Fruit fly (Drosophila melanogaster): Measurements from ENCODE around the gene CG11854.

Gene CG11854

DNA sequence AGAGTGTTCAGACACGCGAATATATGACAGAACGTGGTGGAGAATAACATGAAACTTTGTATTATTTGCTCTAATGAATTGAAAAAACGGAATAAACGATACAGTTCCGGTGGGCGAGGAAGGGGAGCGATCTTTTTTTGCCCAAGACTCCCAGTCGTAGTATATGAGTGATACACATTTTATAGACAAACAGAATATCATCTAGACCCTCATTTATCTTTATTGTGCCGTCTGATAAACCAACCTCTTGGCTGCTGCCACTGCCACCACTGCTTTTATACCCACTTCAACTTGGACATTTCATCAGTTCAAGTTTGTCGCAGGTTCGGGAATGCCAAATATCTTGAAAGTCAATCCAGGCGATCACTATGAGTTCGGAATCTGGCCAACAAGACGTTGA lies 25.8 kb upstream of the CG11854 start, which contains the start of gene CG31106:
Gene CG31106, plus strand, starts transcription at position 301 of the 400 bp plus-strand sequence.
- TF ChIP-seq CG32121 (GFP tag; IDR thresholded peaks at IDR 0.05), result no peak
- TF ChIP-seq CG14655 (GFP tag; optimal IDR thresholded peaks at IDR 0.05), result no peak
- no peak for TF ChIP-seq CG12605 (GFP tag; IDR thresholded peaks at IDR 0.05)
- no peak for TF ChIP-seq CG4496 (GFP tag; IDR thresholded peaks at IDR 0.05)
- TF ChIP-seq CG8301 (tag; optimal IDR thresholded peaks at IDR 0.05), result no peak
- TF ChIP-seq Snoo (tag; optimal IDR thresholded peaks at IDR 0.05), result no peak
- no peak for TF ChIP-seq CG9948 (tag; optimal IDR thresholded peaks at IDR 0.05)
- no peak for TF ChIP-seq Ets98B (GFP tag; IDR thresholded peaks at IDR 0.05)
- no peak for TF ChIP-seq D1 (tag; optimal IDR thresholded peaks at IDR 0.05)
- TF ChIP-seq rn (GFP tag; IDR thresholded peaks at IDR 0.05), result no peak
- TF ChIP-seq CG13204 (GFP tag; optimal IDR thresholded peaks at IDR 0.05), result no peak
- no peak for TF ChIP-seq Pif1B (GFP tag; optimal IDR thresholded peaks at IDR 0.05)

DNA sequence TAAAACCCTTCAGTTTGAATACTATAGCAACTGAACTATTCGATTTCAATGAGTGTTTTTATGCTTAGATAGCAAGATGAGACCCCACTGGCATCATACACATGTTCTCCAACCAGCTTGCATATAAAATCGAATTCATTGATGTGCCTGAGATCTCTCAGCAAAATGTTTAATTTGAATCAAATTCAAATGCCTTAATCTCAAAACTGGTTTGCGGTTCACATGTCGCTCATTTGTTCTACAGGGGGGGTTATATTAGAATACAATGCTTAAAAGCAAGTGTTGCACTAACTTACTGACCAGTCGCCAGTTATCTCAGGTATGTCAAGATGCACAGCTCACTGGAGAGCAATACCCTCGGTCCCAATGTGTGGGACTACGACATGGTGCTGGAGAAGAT lies 22.8 kb upstream of the CG11854 start, which contains the start of gene CG31103:
Gene CG31103, plus strand, starts transcription at position 301 of the 400 bp plus-strand sequence.
- TF ChIP-seq CG4496 (GFP tag; IDR thresholded peaks at IDR 0.05) (no peak), D1 (tag; optimal IDR thresholded peaks at IDR 0.05) (no peak), CG15710 (tag; optimal IDR thresholded peaks at IDR 0.05) (no peak), CG12605 (GFP tag; IDR thresholded peaks at IDR 0.05) (no peak), fd96Ca (GFP tag; IDR thresholded peaks at IDR 0.05) (no peak), Ets98B (GFP tag; IDR thresholded peaks at IDR 0.05) (no peak), CG8159 (tag; optimal IDR thresholded peaks at IDR 0.05) (no peak), CG10348 (GFP tag; IDR thresholded peaks at IDR 0.05) (no peak), CG8301 (tag; optimal IDR thresholded peaks at IDR 0.05) (no peak)

DNA sequence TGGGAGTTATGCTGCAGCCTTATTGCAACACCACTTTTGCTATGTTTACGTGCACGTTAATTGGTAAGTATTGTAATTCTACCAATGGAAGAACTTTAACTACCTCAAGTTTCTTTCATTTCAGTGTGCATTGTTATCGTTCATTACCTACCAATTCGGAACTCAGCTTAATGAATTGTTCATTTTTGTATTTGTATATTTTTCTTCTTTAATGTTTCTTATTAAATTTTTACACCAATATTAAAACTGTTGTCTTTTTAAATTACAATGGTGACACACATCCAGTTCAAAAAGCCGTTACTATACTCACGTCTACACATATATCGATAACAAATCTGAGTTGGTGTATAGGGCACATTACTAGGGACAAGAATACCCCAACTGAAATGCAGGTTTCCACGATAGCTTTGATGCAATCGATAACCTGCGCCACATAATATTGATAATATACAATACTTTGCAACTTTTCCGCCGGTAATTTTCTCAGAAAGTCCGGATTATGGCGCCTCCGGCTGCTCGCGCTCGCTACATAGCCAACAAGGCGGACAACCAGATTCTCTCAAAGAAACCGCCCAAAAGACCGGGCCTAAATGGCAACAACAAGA lies 20.5 kb upstream of the CG11854 start, which contains the start of gene Alg9:
Gene Alg9, plus strand, starts transcription at position 387 of the 605 bp plus-strand sequence.
- no peak for TF ChIP-seq CG14655 (GFP tag; optimal IDR thresholded peaks at IDR 0.05)
- TF ChIP-seq CG4496 (GFP tag; IDR thresholded peaks at IDR 0.05), result no peak
- no peak for TF ChIP-seq rn (GFP tag; IDR thresholded peaks at IDR 0.05)
- no peak for TF ChIP-seq EcR (GFP tag; optimal IDR thresholded peaks at IDR 0.05)
- TF ChIP-seq CG10348 (GFP tag; IDR thresholded peaks at IDR 0.05), result no peak
- TF ChIP-seq Pif1B (GFP tag; optimal IDR thresholded peaks at IDR 0.05), result no peak
- TF ChIP-seq Snoo (tag; optimal IDR thresholded peaks at IDR 0.05), result no peak
- TF ChIP-seq CG8301 (tag; optimal IDR thresholded peaks at IDR 0.05), result no peak
- no peak for TF ChIP-seq CG12605 (GFP tag; IDR thresholded peaks at IDR 0.05)
- no peak for TF ChIP-seq CG34367 (tag; optimal IDR thresholded peaks at IDR 0.05)
- TF ChIP-seq CG32121 (GFP tag; IDR thresholded peaks at IDR 0.05), result no peak
- TF ChIP-seq CG9948 (tag; optimal IDR thresholded peaks at IDR 0.05), result no peak

dm6 chr3R:25225483-25225882 lies 16.3 kb upstream of the CG11854 start:
- no peak for TF ChIP-seq CG32121 (GFP tag; IDR thresholded peaks at IDR 0.05)
- TF ChIP-seq Pif1B (GFP tag; optimal IDR thresholded peaks at IDR 0.05), result no peak
- no peak for TF ChIP-seq CG8159 (tag; optimal IDR thresholded peaks at IDR 0.05)
- TF ChIP-seq CG8301 (tag; optimal IDR thresholded peaks at IDR 0.05), result no peak
- TF ChIP-seq CG17806 (tag; optimal IDR thresholded peaks at IDR 0.05), result no peak
- no peak for TF ChIP-seq CG4496 (GFP tag; IDR thresholded peaks at IDR 0.05)
- TF ChIP-seq D1 (tag; optimal IDR thresholded peaks at IDR 0.05), result no peak
- TF ChIP-seq CG10348 (GFP tag; IDR thresholded peaks at IDR 0.05), result no peak

DNA sequence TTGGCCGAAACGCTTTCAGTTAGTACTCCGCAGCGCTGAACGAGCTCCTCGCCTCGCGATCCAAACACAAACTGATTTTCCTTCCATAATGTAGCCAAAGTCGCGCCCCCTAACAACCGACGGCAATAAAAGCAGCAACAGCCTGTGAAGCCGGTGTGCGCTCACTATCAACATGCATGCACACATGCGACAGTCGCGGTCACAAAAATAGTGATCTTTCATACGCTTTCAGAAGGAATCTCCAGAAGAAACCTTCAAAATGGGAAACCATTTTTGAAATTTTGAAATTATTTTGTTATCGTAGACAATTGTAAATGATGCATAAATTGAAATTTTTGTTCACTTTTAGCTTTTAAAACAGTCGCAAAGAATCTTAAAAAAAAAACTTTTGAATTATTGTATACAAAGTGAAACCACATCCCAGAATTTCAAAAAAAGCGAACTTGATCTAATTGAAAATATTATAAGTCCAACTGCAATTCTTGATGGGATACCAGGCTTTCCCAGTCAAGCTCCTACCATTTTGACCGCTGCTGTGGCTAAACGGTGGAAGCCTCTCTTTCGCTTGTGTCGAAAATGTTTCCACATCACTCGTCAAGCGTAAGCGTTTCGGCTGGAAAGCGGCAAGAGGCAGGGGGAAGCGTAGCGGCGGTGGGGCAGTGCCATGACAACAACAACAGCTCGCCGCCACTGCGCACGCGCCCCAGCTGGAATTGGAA lies 9.4 kb upstream of the CG11854 start, which contains the start of gene Cad96Cb:
Gene Cad96Cb, minus strand, starts transcription at position 51 of the 719 bp plus-strand sequence.
- TF ChIP-seq Ets98B (GFP tag; IDR thresholded peaks at IDR 0.05) (peak; percentile 64), CG4496 (GFP tag; IDR thresholded peaks at IDR 0.05) (peak; percentile 76; the same call in 2 of the 3 replicates), CG17806 (tag; optimal IDR thresholded peaks at IDR 0.05) (peak; percentile 84), CG32121 (GFP tag; IDR thresholded peaks at IDR 0.05) (peak; percentile 71; the same call in 1 of the 2 replicates), Pif1B (GFP tag; optimal IDR thresholded peaks at IDR 0.05) (peak; percentile 90), gl (tag; optimal IDR thresholded peaks at IDR 0.05) (peak; percentile 68), CG10348 (GFP tag; IDR thresholded peaks at IDR 0.05) (0 out of 2 replicates have a peak, but pooled peaks have one; percentile 7), CG14655 (GFP tag; optimal IDR thresholded peaks at IDR 0.05) (peak; percentile 97), fd96Ca (GFP tag; IDR thresholded peaks at IDR 0.05) (peak; percentile 56), CG34367 (tag; optimal IDR thresholded peaks at IDR 0.05) (peak; percentile 82), Pif1A (GFP tag; optimal IDR thresholded peaks at IDR 0.05) (peak; percentile 93), CG15710 (tag; optimal IDR thresholded peaks at IDR 0.05) (peak; percentile 91), CG8159 (tag; optimal IDR thresholded peaks at IDR 0.05) (peak; percentile 92), CG8301 (tag; optimal IDR thresholded peaks at IDR 0.05) (peak; percentile 94), D1 (tag; optimal IDR thresholded peaks at IDR 0.05) (peak; percentile 73), EcR (GFP tag; optimal IDR thresholded peaks at IDR 0.05) (no peak), CG13204 (GFP tag; optimal IDR thresholded peaks at IDR 0.05) (peak; percentile 67), CG9948 (tag; optimal IDR thresholded peaks at IDR 0.05) (peak; percentile 92), rn (GFP tag; IDR thresholded peaks at IDR 0.05) (peak; percentile 54), CG12605 (GFP tag; IDR thresholded peaks at IDR 0.05) (peak; percentile 49), Snoo (tag; optimal IDR thresholded peaks at IDR 0.05) (peak; percentile 92)

dm6 chr3R:25235362-25235761 lies 6.5 kb upstream of the CG11854 start, which contains the start of gene Sil1:
TSS of gene Sil1 (minus strand) at chr3R:25235529.
- TF ChIP-seq CG17806 (tag; optimal IDR thresholded peaks at IDR 0.05) (no peak), CG8159 (tag; optimal IDR thresholded peaks at IDR 0.05) (no peak), fd96Ca (GFP tag; IDR thresholded peaks at IDR 0.05) (no peak), CG13204 (GFP tag; optimal IDR thresholded peaks at IDR 0.05) (no peak), CG10348 (GFP tag; IDR thresholded peaks at IDR 0.05) (no peak), CG32121 (GFP tag; IDR thresholded peaks at IDR 0.05) (no peak), CG15710 (tag; optimal IDR thresholded peaks at IDR 0.05) (no peak), gl (tag; optimal IDR thresholded peaks at IDR 0.05) (no peak), CG34367 (tag; optimal IDR thresholded peaks at IDR 0.05) (no peak), CG14655 (GFP tag; optimal IDR thresholded peaks at IDR 0.05) (no peak), Ets98B (GFP tag; IDR thresholded peaks at IDR 0.05) (no peak), CG9948 (tag; optimal IDR thresholded peaks at IDR 0.05) (no peak), CG4496 (GFP tag; IDR thresholded peaks at IDR 0.05) (no peak), Pif1B (GFP tag; optimal IDR thresholded peaks at IDR 0.05) (no peak), Snoo (tag; optimal IDR thresholded peaks at IDR 0.05) (no peak), EcR (GFP tag; optimal IDR thresholded peaks at IDR 0.05) (no peak), rn (GFP tag; IDR thresholded peaks at IDR 0.05) (no peak)

Measured in whole organism, pupa.